Worm (Caenorhabditis elegans) whole organism, L2 larva: ENCODE results near the gene Y43F8B.12.
"Not testable (repeated sequence)": the region's sequence is repeated elsewhere in the genome, so short reads cannot be mapped to it uniquely, and the experiment has no call there.

Source experiments
- ama-1 ChIP-seq: fragments of 150-350 bp; optimal IDR thresholded peaks from 2 replicates; lab custom pipeline; 2018; ENCODE audit warnings: inconsistent platforms
- blmp-1 ChIP-seq: sonication (generic microtip); optimal IDR thresholded peaks from 2 replicates; lab custom pipeline; 2017; ENCODE audit warnings: missing genetic modification characterization, mild to moderate bottlenecking, missing compliant biosample characterization, antibody characterized with exemption, moderate library complexity; ENCODE audit not compliant: insufficient read depth
- egl-27 ChIP-seq: sonication (generic microtip); optimal IDR thresholded peaks from 3 replicates; lab custom pipeline; 2017; ENCODE audit warnings: missing biosample characterization, missing genetic modification reagents, missing genetic modification characterization
- nhr-12 ChIP-seq: fragments of 150-350 bp; optimal IDR thresholded peaks from 2 replicates; lab custom pipeline; 2014; ENCODE audit warnings: missing biosample characterization, missing genetic modification characterization
- nhr-21 ChIP-seq: fragments of 150-350 bp; optimal IDR thresholded peaks from 2 replicates; lab custom pipeline; 2014; ENCODE audit warnings: missing biosample characterization, missing genetic modification characterization
- snpc-4 ChIP-seq: fragments of 150-350 bp; optimal IDR thresholded peaks from 2 replicates; lab custom pipeline; 2014; ENCODE audit warnings: missing biosample characterization, missing genetic modification characterization
- unc-39 ChIP-seq: fragments of 150-350 bp; optimal IDR thresholded peaks from 2 replicates; lab custom pipeline; 2014; ENCODE audit warnings: missing biosample characterization, missing genetic modification characterization
- ztf-4 ChIP-seq: fragments of 150-350 bp; optimal IDR thresholded peaks from 2 replicates; lab custom pipeline; 2014; ENCODE audit warnings: missing biosample characterization, missing genetic modification characterization

DNA sequence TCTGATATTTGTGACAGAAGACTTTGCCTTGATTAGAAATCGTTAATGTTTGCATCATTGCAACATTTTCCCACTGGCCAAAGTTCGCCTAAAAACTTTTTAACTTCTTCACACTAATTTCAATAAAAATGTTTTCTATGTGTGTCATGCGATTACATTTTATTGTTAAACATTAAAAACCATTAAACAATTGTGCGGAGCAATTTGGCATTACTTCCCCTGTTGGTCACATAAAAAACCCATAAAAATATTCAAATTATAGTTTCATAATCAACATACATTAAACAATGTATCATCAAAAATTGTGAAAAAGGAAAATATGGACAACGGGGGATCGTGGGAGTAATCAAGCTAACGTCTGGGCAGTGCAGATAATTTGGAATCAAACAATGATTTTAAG, 48.9 kb upstream of the Y43F8B.12 start:
- not testable (repeated sequence) for TF ChIP-seq blmp-1 (tag; lab: Kevin White, UChicago); ztf-4; unc-39 (tag; lab: Kevin White, UChicago); snpc-4 (tag; lab: Kevin White, UChicago); nhr-12 (tag; lab: Kevin White, UChicago); egl-27 (tag; lab: Kevin White, UChicago); ama-1; nhr-21 (tag; lab: Kevin White, UChicago)
